Worm (Caenorhabditis elegans) whole organism, early embryonic: Measurements from ENCODE around the gene col-42.

Experiments
- B0310.2 ChIP-seq: sonication (generic microtip); optimal IDR thresholded peaks from 2 replicates; lab custom pipeline; 2016; ENCODE audit warnings: mild to moderate bottlenecking, missing genetic modification characterization, missing compliant biosample characterization
- ama-1 ChIP-seq: fragments of 150-350 bp; optimal IDR thresholded peaks from 2 replicates; lab custom pipeline; 2014
- ets-7 ChIP-seq: sonication (generic microtip); optimal IDR thresholded peaks from 2 replicates; lab custom pipeline; 2016; ENCODE audit warnings: missing genotype, missing genetic modification characterization, missing compliant biosample characterization
- hmg-4 ChIP-seq: fragments of 200-800 bp; sonication (Bioruptor generic); optimal IDR thresholded peaks from 2 replicates; lab custom pipeline; 2018; ENCODE audit warnings: mild to moderate bottlenecking, missing genetic modification characterization, missing compliant biosample characterization
- scrt-1 ChIP-seq: fragments of 200-800 bp; sonication (Bioruptor generic); IDR thresholded peaks from 2 replicates; pipeline ENCODE4 v1.3.6; 2022; ENCODE audit warnings: missing genetic modification characterization, missing compliant biosample characterization

DNA sequence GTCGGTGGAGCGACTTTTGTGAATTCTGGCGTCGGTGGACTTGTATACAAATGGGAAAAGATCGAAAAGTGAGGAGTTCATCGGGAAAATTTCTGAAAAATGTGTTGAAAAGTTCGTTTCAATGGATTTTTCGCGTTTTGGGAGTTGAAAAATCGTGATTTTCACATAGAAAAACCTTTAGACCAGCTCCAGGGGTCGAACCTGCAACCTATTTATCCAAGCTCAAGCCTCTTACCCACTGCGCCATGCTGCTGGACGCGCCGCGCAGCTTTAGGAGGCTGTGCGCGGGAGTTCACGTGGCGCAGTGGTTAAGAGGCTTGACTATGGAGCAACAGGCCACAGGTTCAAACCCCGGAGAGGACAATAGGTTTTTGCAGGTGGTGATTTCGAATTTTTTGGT is 15.8 kb upstream of the col-42 start, which contains the start of gene Y69H2.1:
- TF ChIP-seq scrt-1 (no peak), ama-1 (lab: Kevin White, UChicago) (no peak), B0310.2 (tag; lab: Kevin White, UChicago) (no peak), hmg-4 (no peak), ets-7 (tag; lab: Kevin White, UChicago) (no peak)
